Fruit fly (Drosophila melanogaster) whole organism, wandering third instar larva: ENCODE measurements around the gene Cdep.
A peak's percentile ranks its signal among the peaks of the same experiment; 100 is the strongest.

ENCODE experiments used
- Abd-B ChIP-seq: fragments of >200 bp; optimal IDR thresholded peaks from 2 replicates; lab custom pipeline; 2017; ENCODE audit warnings: missing biosample characterization, missing genetic modification characterization
- CG32264 ChIP-seq: fragments of 200-800 bp; sonication (Bioruptor generic); optimal IDR thresholded peaks from 2 replicates; lab custom pipeline; 2016; ENCODE audit warnings: missing biosample characterization, missing genetic modification characterization
- CG9705 ChIP-seq: fragments of 200-800 bp; sonication (Bioruptor generic); optimal IDR thresholded peaks from 2 replicates; lab custom pipeline; 2018; ENCODE audit warnings: missing biosample characterization, mild to moderate bottlenecking, missing genetic modification characterization
- CrebA ChIP-seq: fragments of 200-800 bp; sonication (Bioruptor generic); optimal IDR thresholded peaks from 2 replicates; lab custom pipeline; 2016; ENCODE audit warnings: missing biosample characterization, mild to moderate bottlenecking, missing genetic modification characterization, borderline replicate concordance
- Dfd ChIP-seq: fragments of >200 bp; optimal IDR thresholded peaks from 2 replicates; lab custom pipeline; 2017; ENCODE audit warnings: missing biosample characterization, missing genetic modification characterization
- Dif ChIP-seq: fragments of 200-275, 200-300 bp; sonication (Bioruptor generic); optimal IDR thresholded peaks from 2 replicates; lab custom pipeline; 2018; ENCODE audit warnings: missing biosample characterization, missing genetic modification characterization; ENCODE audit not compliant: partially characterized antibody
- GATAd ChIP-seq: sonication (Bioruptor generic); optimal IDR thresholded peaks from 2 replicates; lab custom pipeline; 2016; ENCODE audit warnings: missing biosample characterization, missing genetic modification characterization
- HLH106 ChIP-seq: fragments of 200-800 bp; optimal IDR thresholded peaks from 3 replicates; lab custom pipeline; 2019; ENCODE audit warnings: missing biosample characterization, mild to moderate bottlenecking, missing genetic modification characterization, moderate library complexity
- Hnf4 ChIP-seq: fragments of 200-800 bp; sonication (Bioruptor generic); optimal IDR thresholded peaks from 2 replicates; lab custom pipeline; 2016; ENCODE audit warnings: missing biosample characterization, mild to moderate bottlenecking, missing genetic modification characterization
- Hr83 ChIP-seq: fragments of 200-300 bp; sonication (Bioruptor generic); optimal IDR thresholded peaks from 2 replicates; lab custom pipeline; 2016; ENCODE audit warnings: missing biosample characterization, mild to moderate bottlenecking, missing genetic modification characterization, moderate library complexity; ENCODE audit not compliant: poor library complexity, severe bottlenecking
- Jra ChIP-seq: sonication (Bioruptor generic); optimal IDR thresholded peaks from 2 replicates; lab custom pipeline; 2016; ENCODE audit warnings: missing biosample characterization, missing genetic modification characterization
- Mio ChIP-seq: sonication (Bioruptor generic); optimal IDR thresholded peaks from 2 replicates; lab custom pipeline; 2016; ENCODE audit warnings: missing biosample characterization, missing genetic modification characterization
- Myc ChIP-seq: fragments of >200 bp; optimal IDR thresholded peaks from 2 replicates; lab custom pipeline; 2017
- N ChIP-seq: fragments of >200 bp; optimal IDR thresholded peaks from 2 replicates; lab custom pipeline; 2018; ENCODE audit warnings: missing biosample characterization, missing external identifiers, missing genetic modification characterization
- OdsH ChIP-seq: fragments of 200-800 bp; sonication (Bioruptor generic); optimal IDR thresholded peaks from 2 replicates; lab custom pipeline; 2016; ENCODE audit warnings: missing biosample characterization, mild to moderate bottlenecking, missing genetic modification characterization
- Rel ChIP-seq, 2 experiments: fragments of 200-800 bp; sonication (Bioruptor generic) in 1 of 2; optimal IDR thresholded peaks; 2 replicates in 1 of 2; 3 replicates in 1 of 2; lab custom pipeline; 2016 to 2019; ENCODE audit warnings: mild to moderate bottlenecking in 2 of 2, missing biosample characterization in 2 of 2, missing genetic modification characterization in 2 of 2, moderate library complexity in 1 of 2
- Sp1 ChIP-seq: fragments of 200-800 bp; sonication (Bioruptor generic); optimal IDR thresholded peaks from 3 replicates; lab custom pipeline; 2019; ENCODE audit warnings: missing biosample characterization, mild to moderate bottlenecking, missing genetic modification characterization, moderate library complexity
- br ChIP-seq: fragments of 200-800 bp; sonication (Bioruptor generic); optimal IDR thresholded peaks from 2 replicates; lab custom pipeline; 2016; ENCODE audit warnings: missing biosample characterization, missing genetic modification characterization
- dl ChIP-seq, 2 experiments: fragments of 175-275, 200-275 bp in 1 of 2; fragments of 200-275 bp in 1 of 2; sonication (Bioruptor generic); optimal IDR thresholded peaks; lab custom pipeline; 2018; ENCODE audit warnings: mild to moderate bottlenecking in 2 of 2, missing biosample characterization in 2 of 2, missing genetic modification characterization in 2 of 2, moderate library complexity in 2 of 2; ENCODE audit not compliant: partially characterized antibody in 2 of 2, insufficient read depth in 1 of 2
- dmrt93B ChIP-seq: fragments of 200-800 bp; sonication (Bioruptor generic); optimal IDR thresholded peaks from 2 replicates; lab custom pipeline; 2018; ENCODE audit warnings: missing biosample characterization, mild to moderate bottlenecking, missing genetic modification characterization
- dsf ChIP-seq: sonication (Bioruptor generic); optimal IDR thresholded peaks from 2 replicates; lab custom pipeline; 2016; ENCODE audit warnings: missing biosample characterization, missing genetic modification characterization, borderline replicate concordance
- foxo ChIP-seq, 2 experiments: fragments of 200-800 bp; sonication (Bioruptor generic); optimal IDR thresholded peaks; 2 replicates in 1 of 2; 3 replicates in 1 of 2; lab custom pipeline; 2016 to 2017; ENCODE audit warnings: missing biosample characterization in 2 of 2, missing genetic modification characterization in 2 of 2
- fru ChIP-seq: fragments of 200-800 bp; sonication (Bioruptor generic); optimal IDR thresholded peaks from 3 replicates; lab custom pipeline; 2016; ENCODE audit warnings: missing biosample characterization, mild to moderate bottlenecking, missing genetic modification characterization
- h ChIP-seq: fragments of 200-800 bp; sonication (Bioruptor generic); optimal IDR thresholded peaks from 3 replicates; lab custom pipeline; 2016; ENCODE audit warnings: missing biosample characterization, mild to moderate bottlenecking, missing genetic modification characterization
- pan ChIP-seq: fragments of >200 bp; optimal IDR thresholded peaks from 2 replicates; lab custom pipeline; 2017
- psq ChIP-seq: fragments of 200-800 bp; sonication (Bioruptor generic); optimal IDR thresholded peaks from 3 replicates; lab custom pipeline; 2017; ENCODE audit warnings: missing biosample characterization, mild to moderate bottlenecking, missing genetic modification characterization, moderate library complexity
- rgr ChIP-seq: fragments of 200-800 bp; sonication (Bioruptor generic); optimal IDR thresholded peaks from 3 replicates; lab custom pipeline; 2016; ENCODE audit warnings: missing biosample characterization, mild to moderate bottlenecking, missing genetic modification characterization
- sage ChIP-seq: fragments of 200-800 bp; sonication (Bioruptor generic); optimal IDR thresholded peaks from 2 replicates; lab custom pipeline; 2016; ENCODE audit warnings: missing biosample characterization, mild to moderate bottlenecking, missing genetic modification characterization
- sv ChIP-seq: fragments of 200-800 bp; sonication (Bioruptor generic); optimal IDR thresholded peaks from 3 replicates; lab custom pipeline; 2016; ENCODE audit warnings: missing biosample characterization, missing genetic modification characterization
- tai ChIP-seq: sonication (Bioruptor generic); optimal IDR thresholded peaks from 2 replicates; lab custom pipeline; 2016; ENCODE audit warnings: missing biosample characterization, missing genetic modification characterization
- usp ChIP-seq: fragments of >200 bp; optimal IDR thresholded peaks from 2 replicates; lab custom pipeline; 2017; ENCODE audit warnings: missing biosample characterization, missing genetic modification characterization

Cdep gene

DNA sequence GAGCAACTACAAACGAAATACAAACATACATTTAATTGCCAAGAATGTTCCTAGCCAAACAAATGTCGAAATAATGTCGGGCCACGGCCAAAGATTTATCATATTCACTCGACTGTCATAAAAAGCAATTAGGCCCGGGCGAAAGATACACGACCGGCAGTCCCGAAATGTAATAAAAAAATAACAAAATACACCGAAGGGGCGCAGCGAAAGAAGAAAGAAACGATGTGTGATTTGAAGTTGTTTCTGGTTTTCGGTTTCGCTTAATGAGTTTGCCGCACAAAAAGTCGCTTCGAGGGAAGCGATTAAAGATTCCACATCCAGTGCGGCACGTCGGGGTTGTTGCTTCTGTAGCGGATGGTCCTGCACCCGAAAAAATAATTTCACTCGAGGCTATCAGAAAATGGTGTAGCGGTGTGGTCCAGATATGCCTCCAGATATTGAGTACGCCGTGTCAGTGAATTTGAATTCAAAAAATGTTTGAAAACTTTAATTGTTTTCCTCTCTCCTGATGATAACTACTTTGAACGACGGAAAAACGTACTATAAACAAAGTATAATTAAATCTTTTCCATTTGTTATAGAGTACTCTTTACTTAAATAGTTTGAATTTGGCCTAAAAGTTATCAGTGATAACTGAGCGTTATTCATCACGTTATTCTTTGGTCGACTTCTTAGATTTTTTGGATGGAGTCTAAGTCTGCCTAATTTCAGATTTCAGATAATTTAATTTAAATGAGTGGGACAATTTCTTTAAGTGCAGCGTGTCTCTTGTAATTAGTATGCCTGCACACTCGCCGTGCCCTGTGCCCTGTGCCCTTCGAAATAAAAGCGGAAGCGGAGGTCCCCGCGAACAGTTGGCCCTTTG lies 79.0 kb downstream of the Cdep start (continued):
- peak; percentile 54 for TF ChIP-seq HLH106 (tag; lab: Kevin White, UChicago)
- no peak for TF ChIP-seq Abd-B
- peak; percentile 18 for TF ChIP-seq Hnf4 (GFP tag; lab: Kevin White, UChicago)
- TF ChIP-seq Dfd: no peak
- TF ChIP-seq psq (GFP tag; lab: Kevin White, UChicago): peak; percentile 34
- TF ChIP-seq fru: peak; percentile 79
- no peak for TF ChIP-seq CG32264 (GFP tag; lab: Kevin White, UChicago)
- no peak for TF ChIP-seq N (GFP tag; lab: Kevin White, UChicago)
- TF ChIP-seq br (GFP tag; lab: Kevin White, UChicago): peak; percentile 61

DNA sequence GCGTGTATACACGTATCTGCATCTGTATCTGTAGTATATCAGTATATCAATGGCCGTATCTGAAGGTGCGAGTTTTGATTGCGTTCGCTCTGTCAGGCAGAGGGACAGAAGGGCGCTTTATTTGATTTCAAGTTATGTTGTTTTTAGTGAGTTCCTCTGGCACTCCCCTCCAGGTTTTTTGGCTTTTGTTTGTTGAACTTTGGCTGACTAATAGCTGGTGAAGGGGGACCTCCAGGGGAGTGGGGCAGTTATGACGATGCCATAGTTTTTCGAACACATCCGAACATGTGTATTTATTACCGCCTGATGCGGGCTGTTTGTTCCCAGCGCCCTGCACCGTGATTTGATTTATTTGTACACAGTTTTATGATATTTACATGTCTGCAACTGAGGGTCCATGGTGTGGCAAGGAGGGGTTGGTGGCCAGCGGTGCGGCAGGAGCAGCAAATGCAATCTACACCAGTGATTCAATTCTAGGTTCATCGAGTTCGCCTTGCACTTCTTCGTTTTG lies 81.9 kb downstream of the Cdep start:
- TF ChIP-seq Hr83 (GFP tag; lab: Kevin White, UChicago): no peak
- TF ChIP-seq Rel (GFP tag; optimal IDR thresholded peaks at IDR 0.05; lab: Kevin White, UChicago): no peak
- TF ChIP-seq Rel (tag; optimal IDR thresholded peaks at IDR 0.05; lab: Kevin White, UChicago): no peak
- TF ChIP-seq dl (GFP tag; optimal IDR thresholded peaks at IDR 0.05; lab: Kevin White, UChicago; ENCODE audit: insufficient read depth in 1 of 2, partially characterized antibody in 2 of 2): no peak
- TF ChIP-seq CG9705 (GFP tag; lab: Kevin White, UChicago): no peak
- peak; percentile 28 for TF ChIP-seq OdsH (GFP tag; lab: Kevin White, UChicago)
- peak; percentile 18 for TF ChIP-seq rgr (GFP tag; lab: Kevin White, UChicago)
- no peak for TF ChIP-seq sv (GFP tag; lab: Kevin White, UChicago)
- TF ChIP-seq dsf (GFP tag; lab: Kevin White, UChicago): no peak
- peak; percentile 9 for TF ChIP-seq HLH106 (tag; lab: Kevin White, UChicago)
- TF ChIP-seq Jra: no peak
- no peak for TF ChIP-seq Abd-B
- no peak for TF ChIP-seq Mio (GFP tag; lab: Kevin White, UChicago)
- no peak for TF ChIP-seq CrebA (GFP tag; lab: Kevin White, UChicago)
- no peak for TF ChIP-seq tai (GFP tag; lab: Kevin White, UChicago)
- peak; percentile 2 for TF ChIP-seq Dif (GFP tag; lab: Kevin White, UChicago)
- TF ChIP-seq Hnf4 (GFP tag; lab: Kevin White, UChicago): peak; percentile 21
- TF ChIP-seq Myc (lab: Kevin White, UChicago): no peak
- TF ChIP-seq pan (lab: Kevin White, UChicago): no peak
- TF ChIP-seq br (GFP tag; lab: Kevin White, UChicago): peak; percentile 13
- no peak for TF ChIP-seq h
- TF ChIP-seq foxo (GFP tag; optimal IDR thresholded peaks at IDR 0.05; lab: Kevin White, UChicago): peak in 1 of 2 experiments; percentile 28
- TF ChIP-seq usp: no peak
- TF ChIP-seq psq (GFP tag; lab: Kevin White, UChicago): peak; percentile 11

- TF ChIP-seq foxo (GFP tag; optimal IDR thresholded peaks at IDR 0.05; lab: Kevin White, UChicago) (no peak), br (GFP tag; lab: Kevin White, UChicago) (no peak), sv (GFP tag; lab: Kevin White, UChicago) (no peak), tai (GFP tag; lab: Kevin White, UChicago) (no peak), sage (no peak), CG32264 (GFP tag; lab: Kevin White, UChicago) (no peak), GATAd (GFP tag; lab: Kevin White, UChicago) (no peak), h (no peak), fru (no peak), dmrt93B (GFP tag; lab: Kevin White, UChicago) (no peak), pan (lab: Kevin White, UChicago) (no peak), Sp1 (GFP tag; lab: Kevin White, UChicago) (no peak), Rel (GFP tag; optimal IDR thresholded peaks at IDR 0.05; lab: Kevin White, UChicago) (no peak), Rel (tag; optimal IDR thresholded peaks at IDR 0.05; lab: Kevin White, UChicago) (peak; percentile 66), Dif (GFP tag; lab: Kevin White, UChicago) (peak; percentile 20)
Observed at dm6 chr3R:4993385-4993784, 83.0 kb downstream of the Cdep start.
